Fruit fly (Drosophila melanogaster): ENCODE data around the gene CG18301.
A peak's percentile ranks its signal among the peaks of the same experiment; 100 is the strongest.

The CG18301 gene

DNA sequence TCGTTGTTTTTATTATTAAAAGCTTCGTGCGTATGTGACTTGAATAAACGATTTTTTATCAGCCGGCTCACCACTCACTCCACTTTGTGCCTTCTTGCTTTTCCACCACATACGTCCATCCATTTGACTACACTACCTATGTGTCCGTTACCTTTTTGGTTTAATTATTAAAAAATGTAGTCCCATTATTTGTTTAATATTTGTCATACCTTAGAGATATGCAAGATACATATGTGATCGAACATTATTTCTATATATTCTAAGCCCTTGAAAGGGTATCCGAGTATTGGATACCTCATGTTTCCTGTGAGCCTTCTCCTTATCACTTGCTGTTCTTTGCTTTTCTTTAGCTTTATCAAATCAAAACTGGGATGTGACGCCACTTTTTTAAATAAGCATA lies 12.4 kb upstream of the CG18301 start (continued):
- peak; percentile 80 for TF ChIP-seq spab (GFP tag; optimal IDR thresholded peaks at IDR 0.05)
- peak; percentile 67 for TF ChIP-seq CG11294 (GFP tag; IDR thresholded peaks at IDR 0.05)
- TF ChIP-seq Met (GFP tag; optimal IDR thresholded peaks at IDR 0.05): peak; percentile 87
- peak; percentile 84 for TF ChIP-seq CG3032 (tag; optimal IDR thresholded peaks at IDR 0.05)
- TF ChIP-seq CG6792 (GFP tag; optimal IDR thresholded peaks at IDR 0.05): peak; percentile 91
- TF ChIP-seq CG1621 (tag; optimal IDR thresholded peaks at IDR 0.05): peak; percentile 84
- TF ChIP-seq CG9139 (GFP tag; optimal IDR thresholded peaks at IDR 0.05): peak; percentile 63
- TF ChIP-seq CG7368 (GFP tag; optimal IDR thresholded peaks at IDR 0.05): peak; percentile 79
- peak; percentile 87 for TF ChIP-seq CG3919 (GFP tag; optimal IDR thresholded peaks at IDR 0.05)
- TF ChIP-seq Hr38 (GFP tag; optimal IDR thresholded peaks at IDR 0.05): no peak
- TF ChIP-seq Hr4 (GFP tag; optimal IDR thresholded peaks at IDR 0.05): peak; percentile 67
- TF ChIP-seq CG34406 (GFP tag; optimal IDR thresholded peaks at IDR 0.05): peak; percentile 88
- peak; percentile 85 for TF ChIP-seq acj6 (GFP tag; optimal IDR thresholded peaks at IDR 0.05)
- TF ChIP-seq Eip78C (GFP tag): peak; percentile 98
- peak; percentile 85 for TF ChIP-seq CG11902 (GFP tag; optimal IDR thresholded peaks at IDR 0.05)
- peak; percentile 71 for TF ChIP-seq vri (GFP tag; optimal IDR thresholded peaks at IDR 0.05)
- peak; percentile 89 for TF ChIP-seq lz (GFP tag; optimal IDR thresholded peaks at IDR 0.05)
- peak; percentile 89 for TF ChIP-seq CG6163 (GFP tag; IDR thresholded peaks at IDR 0.05)
- TF ChIP-seq CG10669 (GFP tag; optimal IDR thresholded peaks at IDR 0.05): peak; percentile 88
- TF ChIP-seq CG8119 (GFP tag; IDR thresholded peaks at IDR 0.05): peak; percentile 82
- peak; percentile 91 for TF ChIP-seq Hr39 (GFP tag; optimal IDR thresholded peaks at IDR 0.05)
- TF ChIP-seq CG32006 (GFP tag; optimal IDR thresholded peaks at IDR 0.05): peak; percentile 66
- TF ChIP-seq fd59A (GFP tag; optimal IDR thresholded peaks at IDR 0.05): peak; percentile 76
- peak; percentile 81 for TF ChIP-seq net (GFP tag; optimal IDR thresholded peaks at IDR 0.05)
- TF ChIP-seq Smox (GFP tag; optimal IDR thresholded peaks at IDR 0.05): peak; percentile 87
- peak; percentile 76 for TF ChIP-seq CG10631 (GFP tag; optimal IDR thresholded peaks at IDR 0.05)
- TF ChIP-seq CG6854 (GFP tag; optimal IDR thresholded peaks at IDR 0.05): peak; percentile 64
- peak; percentile 90 for TF ChIP-seq cyc (GFP tag; optimal IDR thresholded peaks at IDR 0.05)
- TF ChIP-seq OdsH (GFP tag; optimal IDR thresholded peaks at IDR 0.05): peak; percentile 85
- peak; percentile 71 to 84 for TF ChIP-seq ss (GFP tag; optimal IDR thresholded peaks at IDR 0.05)
- peak; percentile 61 for TF ChIP-seq Blimp-1 (GFP tag; optimal IDR thresholded peaks at IDR 0.05)

DNA sequence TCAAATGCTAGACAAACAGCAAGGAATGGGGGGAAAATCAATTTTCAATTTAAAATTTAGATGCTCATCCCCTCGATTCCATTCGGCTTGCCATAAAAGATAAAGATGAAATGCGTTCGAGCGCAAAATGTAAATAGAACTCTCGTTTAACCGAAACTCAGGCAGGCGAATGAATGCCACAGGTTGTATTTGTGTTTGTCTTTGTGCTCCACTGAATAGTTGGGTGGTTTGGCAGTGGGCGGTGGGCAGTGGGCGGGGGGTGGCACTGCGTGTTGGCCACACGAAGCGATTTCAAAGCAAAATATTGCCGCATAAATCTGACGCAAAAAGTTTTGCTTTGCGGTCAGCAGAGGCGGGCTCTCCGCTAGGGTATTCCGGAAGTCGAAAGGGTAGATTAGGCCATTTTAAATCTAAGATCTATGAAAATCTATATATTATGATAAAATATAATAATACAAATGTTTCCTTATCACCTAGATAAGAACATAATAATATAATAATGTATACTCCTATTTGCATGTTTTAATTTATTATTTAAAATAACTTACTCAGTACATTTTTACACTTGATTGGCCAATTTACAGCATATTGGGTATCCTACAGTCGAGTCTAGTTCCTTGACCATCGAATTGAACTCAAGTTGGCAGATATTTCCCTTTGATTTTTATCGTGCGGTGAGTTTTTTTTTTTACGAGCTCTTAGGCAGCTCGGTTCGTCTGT lies 9.3 kb upstream of the CG18301 start:
- TF ChIP-seq CG15336 (GFP tag; IDR thresholded peaks at IDR 0.05): peak; percentile 43; the same call in 1 of the 2 replicates
- no peak for TF ChIP-seq Blimp-1 (GFP tag; optimal IDR thresholded peaks at IDR 0.05)
- no peak for TF ChIP-seq Hr4 (GFP tag; optimal IDR thresholded peaks at IDR 0.05)
- peak; percentile 63 for TF ChIP-seq CG32006 (GFP tag; optimal IDR thresholded peaks at IDR 0.05)
- TF ChIP-seq CG10631 (GFP tag; optimal IDR thresholded peaks at IDR 0.05): peak; percentile 8
- no peak for TF ChIP-seq CG34406 (GFP tag; optimal IDR thresholded peaks at IDR 0.05)
- TF ChIP-seq Eip78C (GFP tag): peak; percentile 46
- no peak for TF ChIP-seq CG8632 (GFP tag; optimal IDR thresholded peaks at IDR 0.05)
- peak; percentile 55; the same call in 2 of the 3 replicates for TF ChIP-seq CG8119 (GFP tag; IDR thresholded peaks at IDR 0.05)
- TF ChIP-seq CG3032 (tag; optimal IDR thresholded peaks at IDR 0.05): no peak
- TF ChIP-seq Sox14 (GFP tag; optimal IDR thresholded peaks at IDR 0.05): no peak
- TF ChIP-seq topi (GFP tag; optimal IDR thresholded peaks at IDR 0.05): no peak
- TF ChIP-seq fkh (GFP tag; optimal IDR thresholded peaks at IDR 0.05): no peak
- peak in 1 of 2 experiments; percentile 13 for TF ChIP-seq salr (GFP tag; optimal IDR thresholded peaks at IDR 0.05)
- peak; percentile 1 for TF ChIP-seq CG3919 (GFP tag; optimal IDR thresholded peaks at IDR 0.05)
- TF ChIP-seq CG7368 (GFP tag; optimal IDR thresholded peaks at IDR 0.05): no peak
- no peak for TF ChIP-seq Sox102F (GFP tag; optimal IDR thresholded peaks at IDR 0.05)
- TF ChIP-seq acj6 (GFP tag; optimal IDR thresholded peaks at IDR 0.05): peak; percentile 9
- TF ChIP-seq OdsH (GFP tag; optimal IDR thresholded peaks at IDR 0.05): peak; percentile 28
- peak; percentile 10 for TF ChIP-seq Lpt (GFP tag; optimal IDR thresholded peaks at IDR 0.05)
